Worm (Caenorhabditis elegans) whole organism, midembryonic: ENCODE measurements around the gene nstp-6.

ENCODE experiments used
- T22C8.4 ChIP-seq: fragments of 200-800 bp; sonication (Bioruptor generic); IDR thresholded peaks from 2 replicates; pipeline ENCODE4 v1.3.6; 2022; ENCODE audit warnings: missing genetic modification characterization, missing compliant biosample characterization
- cog-1 ChIP-seq: sonication (generic microtip); optimal IDR thresholded peaks from 2 replicates; lab custom pipeline; 2016; ENCODE audit warnings: missing genetic modification characterization, missing compliant biosample characterization
- flt-1 ChIP-seq: fragments of 200-800 bp; sonication (Bioruptor generic); IDR thresholded peaks from 2 replicates; pipeline ENCODE4 v1.3.6; 2022; ENCODE audit warnings: missing genetic modification characterization, missing compliant biosample characterization
- klf-2 ChIP-seq: fragments of 200-800 bp; sonication (Bioruptor generic); conservative IDR thresholded peaks from 2 replicates; pipeline ENCODE4 v1.3.6; 2022; ENCODE audit warnings: missing genetic modification reagents, missing genetic modification characterization, missing compliant biosample characterization
- med-1 ChIP-seq: sonication (generic microtip); optimal IDR thresholded peaks from 2 replicates; lab custom pipeline; 2017; ENCODE audit warnings: missing genetic modification characterization, mild to moderate bottlenecking, missing compliant biosample characterization, antibody characterized with exemption, missing genetic modification reagents; ENCODE audit not compliant: insufficient read depth
- ref-1 ChIP-seq: fragments of 200-800 bp; sonication (Bioruptor generic); conservative IDR thresholded peaks from 2 replicates; pipeline ENCODE4 v1.3.6; 2022; ENCODE audit warnings: missing genetic modification reagents, missing genetic modification characterization, missing compliant biosample characterization
- tab-1 ChIP-seq: fragments of 200-800 bp; sonication (Bioruptor generic); IDR thresholded peaks from 2 replicates; pipeline ENCODE4 v1.3.6; 2022; ENCODE audit warnings: missing genetic modification characterization, missing compliant biosample characterization
- ztf-23 ChIP-seq: fragments of 200-800 bp; sonication (Bioruptor generic); IDR thresholded peaks from 2 replicates; pipeline ENCODE4 v1.3.6; 2022; ENCODE audit warnings: missing genetic modification reagents, missing genetic modification characterization, missing compliant biosample characterization
- ztf-29 ChIP-seq: fragments of 200-800 bp; sonication (Bioruptor generic); IDR thresholded peaks from 2 replicates; pipeline ENCODE4 v1.3.6; 2022; ENCODE audit warnings: missing genetic modification reagents, missing genetic modification characterization, missing compliant biosample characterization

nstp-6 gene

ce11 chrIV:3564901-3565300 is 17.5 kb upstream of the nstp-6 start, which contains the start of gene sre-5:
Gene sre-5, plus strand, starts transcription at chrIV:3565201.
- TF ChIP-seq cog-1 (tag; lab: Kevin White, UChicago) (no peak), T22C8.4 (GFP tag; lab: Robert Waterston, UW) (no peak), tab-1 (GFP tag; lab: Robert Waterston, UW) (no peak), klf-2 (GFP tag; lab: Robert Waterston, UW) (no peak), ztf-29 (GFP tag; lab: Robert Waterston, UW) (no peak), flt-1 (GFP tag; lab: Robert Waterston, UW) (no peak), ref-1 (no peak), med-1 (GFP tag; lab: Kevin White, UChicago) (no peak), ztf-23 (GFP tag; lab: Robert Waterston, UW) (no peak)

- TF ChIP-seq ztf-23 (GFP tag; lab: Robert Waterston, UW) (no peak), flt-1 (GFP tag; lab: Robert Waterston, UW) (no peak), T22C8.4 (GFP tag; lab: Robert Waterston, UW) (no peak), cog-1 (tag; lab: Kevin White, UChicago) (no peak), med-1 (GFP tag; lab: Kevin White, UChicago) (no peak), klf-2 (GFP tag; lab: Robert Waterston, UW) (no peak), ztf-29 (GFP tag; lab: Robert Waterston, UW) (no peak), tab-1 (GFP tag; lab: Robert Waterston, UW) (no peak), ref-1 (no peak)
Observed at ce11 chrIV:3559201-3559600, 11.8 kb upstream of the nstp-6 start.

ce11 chrIV:3557331-3557730 is 9.9 kb upstream of the nstp-6 start, which contains the start of gene osm-9:
Gene osm-9, minus strand, starts transcription at chrIV:3557431.
- TF ChIP-seq cog-1 (tag; lab: Kevin White, UChicago) (no peak), ref-1 (no peak), ztf-23 (GFP tag; lab: Robert Waterston, UW) (no peak), T22C8.4 (GFP tag; lab: Robert Waterston, UW) (no peak), ztf-29 (GFP tag; lab: Robert Waterston, UW) (no peak), flt-1 (GFP tag; lab: Robert Waterston, UW) (no peak), tab-1 (GFP tag; lab: Robert Waterston, UW) (no peak), med-1 (GFP tag; lab: Kevin White, UChicago) (no peak), klf-2 (GFP tag; lab: Robert Waterston, UW) (no peak)

ce11 chrIV:3552933-3553332 is 5.5 kb upstream of the nstp-6 start:
- TF ChIP-seq ref-1 (no peak), ztf-29 (GFP tag; lab: Robert Waterston, UW) (no peak), T22C8.4 (GFP tag; lab: Robert Waterston, UW) (no peak), flt-1 (GFP tag; lab: Robert Waterston, UW) (no peak), cog-1 (tag; lab: Kevin White, UChicago) (no peak), tab-1 (GFP tag; lab: Robert Waterston, UW) (no peak)

ce11 chrIV:3551777-3552462 is 4.5 kb upstream of the nstp-6 start:
- TF ChIP-seq ztf-23 (GFP tag; lab: Robert Waterston, UW) (peak; percentile 61; the same call in 1 of the 2 replicates), cog-1 (tag; lab: Kevin White, UChicago) (peak; percentile 26), klf-2 (GFP tag; lab: Robert Waterston, UW) (0 out of 2 replicates have a peak, but pooled peaks have one; percentile 26), ztf-29 (GFP tag; lab: Robert Waterston, UW) (peak; percentile 65; the same call in 1 of the 2 replicates), med-1 (GFP tag; lab: Kevin White, UChicago) (no peak), T22C8.4 (GFP tag; lab: Robert Waterston, UW) (peak; percentile 27; the same call in 1 of the 2 replicates), ref-1 (peak; percentile 65; the same call in 1 of the 2 replicates), tab-1 (GFP tag; lab: Robert Waterston, UW) (peak; percentile 85), flt-1 (GFP tag; lab: Robert Waterston, UW) (peak; percentile 91)

- TF ChIP-seq ztf-23 (GFP tag; lab: Robert Waterston, UW) (no peak), cog-1 (tag; lab: Kevin White, UChicago) (no peak), tab-1 (GFP tag; lab: Robert Waterston, UW) (no peak)
Observed at ce11 chrIV:3548315-3548714, 915 bp upstream of the nstp-6 start.

- TF ChIP-seq ref-1 (no peak), T22C8.4 (GFP tag; lab: Robert Waterston, UW) (0 out of 2 replicates have a peak, but pooled peaks have one; percentile 58)
Observed at ce11 chrIV:3545060-3545459, 2.3 kb downstream of the nstp-6 start.

- TF ChIP-seq med-1 (GFP tag; lab: Kevin White, UChicago) (no peak), tab-1 (GFP tag; lab: Robert Waterston, UW) (no peak)
Observed at ce11 chrIV:3539872-3540271, 7.5 kb downstream of the nstp-6 start, which contains the start of gene B0212.3. Gene B0212.3, plus strand, starts transcription at chrIV:3540172.

- TF ChIP-seq flt-1 (GFP tag; lab: Robert Waterston, UW) (no peak), ref-1 (no peak), med-1 (GFP tag; lab: Kevin White, UChicago) (no peak), T22C8.4 (GFP tag; lab: Robert Waterston, UW) (no peak), klf-2 (GFP tag; lab: Robert Waterston, UW) (no peak), ztf-23 (GFP tag; lab: Robert Waterston, UW) (no peak), tab-1 (GFP tag; lab: Robert Waterston, UW) (no peak), cog-1 (tag; lab: Kevin White, UChicago) (no peak), ztf-29 (GFP tag; lab: Robert Waterston, UW) (no peak)
Observed at ce11 chrIV:3539253-3539652, 8.1 kb downstream of the nstp-6 start.
